Worm (Caenorhabditis elegans) whole organism, late embryonic: ENCODE data around the gene dpf-2.

Experiments
- ama-1 ChIP-seq: fragments of 150-350 bp; optimal IDR thresholded peaks from 2 replicates; lab custom pipeline; 2014
- mec-3 ChIP-seq: sonication (generic microtip); optimal IDR thresholded peaks from 2 replicates; lab custom pipeline; 2016; ENCODE audit warnings: borderline replicate concordance, missing genetic modification characterization, missing compliant biosample characterization
- nhr-11 ChIP-seq: fragments of 150-350 bp; optimal IDR thresholded peaks from 2 replicates; lab custom pipeline; 2014; ENCODE audit warnings: missing biosample characterization, missing genetic modification characterization
- tbx-2 ChIP-seq: sonication (generic microtip); optimal IDR thresholded peaks from 2 replicates; lab custom pipeline; 2016; ENCODE audit warnings: missing genetic modification characterization, missing compliant biosample characterization
- unc-55 ChIP-seq: sonication (generic microtip); optimal IDR thresholded peaks from 2 replicates; lab custom pipeline; 2017; ENCODE audit warnings: missing biosample characterization, missing genetic modification reagents, missing genetic modification characterization

DNA sequence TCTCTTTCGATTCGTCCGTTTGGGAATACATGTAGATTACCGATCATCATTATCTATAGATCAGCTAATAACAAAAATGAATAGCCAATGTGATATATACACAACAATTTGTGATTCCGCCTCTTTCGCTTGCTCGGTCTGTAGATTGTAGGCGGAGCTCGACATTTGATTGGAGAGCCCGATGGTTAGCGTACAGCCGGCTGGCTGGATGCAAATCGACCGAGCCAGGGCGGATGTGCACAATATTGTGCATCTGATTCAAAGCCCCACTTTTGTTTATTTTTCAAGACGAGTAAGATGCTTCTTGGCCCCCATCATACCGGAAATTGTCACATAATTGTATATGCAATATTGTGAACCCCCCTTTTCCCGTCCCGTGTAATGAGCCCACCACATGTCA lies 30.1 kb downstream of the dpf-2 start, which contains the start of gene dmd-4:
- no peak for TF ChIP-seq ama-1 (lab: Kevin White, UChicago)
- TF ChIP-seq nhr-11 (tag; lab: Kevin White, UChicago), result no peak
- TF ChIP-seq tbx-2 (tag; lab: Kevin White, UChicago), result no peak
- no peak for TF ChIP-seq unc-55 (GFP tag; lab: Kevin White, UChicago)
- no peak for TF ChIP-seq mec-3
